Worm (Caenorhabditis elegans): ENCODE results near the gene F55A11.11.

DNA sequence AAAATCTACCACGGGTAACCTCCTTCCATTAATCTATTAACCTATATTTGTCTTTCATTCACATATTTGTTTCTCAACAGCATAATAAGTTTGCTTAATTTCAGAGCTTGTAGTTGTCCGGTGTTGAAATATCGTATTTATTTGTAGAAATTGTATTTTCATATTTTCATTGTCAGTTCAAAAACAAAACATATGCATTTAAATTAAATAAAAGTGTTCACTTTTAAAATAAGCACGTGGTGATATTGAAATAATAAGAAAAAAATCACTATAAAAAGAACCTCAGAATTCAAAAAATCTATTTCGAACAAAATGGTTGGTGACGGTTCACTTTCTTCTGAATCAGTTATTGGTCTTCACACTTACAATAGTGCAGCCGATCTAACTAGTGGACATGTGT lies 24.3 kb upstream of the F55A11.11 start, which contains the start of gene T04F3.3:
- no peak for TF ChIP-seq unc-62 (GFP tag; optimal IDR thresholded peaks at IDR 0.05)
- TF ChIP-seq mdl-1 (tag; optimal IDR thresholded peaks at IDR 0.05): no peak
- TF ChIP-seq zag-1 (tag; optimal IDR thresholded peaks at IDR 0.05): no peak

Data from whole organism, L3 larva.